Fruit fly (Drosophila melanogaster): Measurements from ENCODE around the gene Cow.

Gene Cow

dm6 chr3R:23157664-23158151 lies 45.2 kb upstream of the Cow start, which contains the start of gene unk:
Gene unk (minus strand): TSS chr3R:23157862.
- TF ChIP-seq esn (GFP tag; optimal IDR thresholded peaks at IDR 0.05) (peak; percentile 33), Smox (GFP tag; optimal IDR thresholded peaks at IDR 0.05) (no peak), Eip78C (GFP tag) (peak; percentile 60), CG3032 (tag; optimal IDR thresholded peaks at IDR 0.05) (peak; percentile 9), svp (GFP tag) (peak; percentile 63)

dm6 chr3R:23156865-23157515 lies 44.5 kb upstream of the Cow start:
- peak; percentile 93 for TF ChIP-seq svp (GFP tag)
- no peak for TF ChIP-seq esn (GFP tag; optimal IDR thresholded peaks at IDR 0.05)
- no peak for TF ChIP-seq Ets21C (GFP tag; optimal IDR thresholded peaks at IDR 0.05)
- TF ChIP-seq Gug (GFP tag; IDR thresholded peaks at IDR 0.05), result 0 out of 2 replicates have a peak, but pooled peaks have one; percentile 24
- no peak for TF ChIP-seq topi (GFP tag; optimal IDR thresholded peaks at IDR 0.05)
- no peak for TF ChIP-seq pdm3 (GFP tag; optimal IDR thresholded peaks at IDR 0.05)
- TF ChIP-seq CG6163 (GFP tag; IDR thresholded peaks at IDR 0.05), result peak; percentile 67
- TF ChIP-seq CG8119 (GFP tag; IDR thresholded peaks at IDR 0.05), result peak; percentile 49; the same call in 2 of the 3 replicates
- TF ChIP-seq CG6854 (GFP tag; optimal IDR thresholded peaks at IDR 0.05), result peak; percentile 50
- TF ChIP-seq Hr38 (GFP tag; optimal IDR thresholded peaks at IDR 0.05), result no peak
- no peak for TF ChIP-seq CG4318 (GFP tag; optimal IDR thresholded peaks at IDR 0.05)
- TF ChIP-seq Eip93F (GFP tag; optimal IDR thresholded peaks at IDR 0.05), result no peak
- TF ChIP-seq fd85E (GFP tag; optimal IDR thresholded peaks at IDR 0.05), result peak; percentile 5
- no peak for TF ChIP-seq CG9139 (GFP tag; optimal IDR thresholded peaks at IDR 0.05)
- TF ChIP-seq net (GFP tag; optimal IDR thresholded peaks at IDR 0.05), result no peak
- no peak for TF ChIP-seq cyc (GFP tag; optimal IDR thresholded peaks at IDR 0.05)
- TF ChIP-seq CG10631 (GFP tag; optimal IDR thresholded peaks at IDR 0.05), result no peak
- no peak for TF ChIP-seq lz (GFP tag; optimal IDR thresholded peaks at IDR 0.05)
- no peak for TF ChIP-seq Eip75B (GFP tag; optimal IDR thresholded peaks at IDR 0.05)
- TF ChIP-seq CG34406 (GFP tag; optimal IDR thresholded peaks at IDR 0.05), result no peak
- peak; percentile 6 for TF ChIP-seq fd59A (GFP tag; optimal IDR thresholded peaks at IDR 0.05)
- peak; percentile 14 for TF ChIP-seq CG3919 (GFP tag; optimal IDR thresholded peaks at IDR 0.05)
- TF ChIP-seq eg (GFP tag; IDR thresholded peaks at IDR 0.05), result no peak; the same call in 2 of the 3 replicates
- TF ChIP-seq CG10669 (GFP tag; optimal IDR thresholded peaks at IDR 0.05), result no peak
- TF ChIP-seq CG6276 (GFP tag; optimal IDR thresholded peaks at IDR 0.05), result peak; percentile 49
- no peak for TF ChIP-seq Lpt (GFP tag; optimal IDR thresholded peaks at IDR 0.05)
- peak; percentile 95 for TF ChIP-seq Blimp-1 (GFP tag; optimal IDR thresholded peaks at IDR 0.05)
- peak; percentile 91 for TF ChIP-seq fkh (GFP tag; optimal IDR thresholded peaks at IDR 0.05)
- no peak for TF ChIP-seq Hr39 (GFP tag; optimal IDR thresholded peaks at IDR 0.05)
- no peak for TF ChIP-seq Met (GFP tag; optimal IDR thresholded peaks at IDR 0.05)
- TF ChIP-seq OdsH (GFP tag; optimal IDR thresholded peaks at IDR 0.05), result no peak
- TF ChIP-seq Hr4 (GFP tag; optimal IDR thresholded peaks at IDR 0.05), result no peak
- TF ChIP-seq Ets96B (tag; optimal IDR thresholded peaks at IDR 0.05), result peak; percentile 29
- TF ChIP-seq CG11294 (GFP tag; IDR thresholded peaks at IDR 0.05), result no peak
- no peak for TF ChIP-seq Smox (GFP tag; optimal IDR thresholded peaks at IDR 0.05)
- peak; percentile 7 for TF ChIP-seq achi (GFP tag; optimal IDR thresholded peaks at IDR 0.05)
- TF ChIP-seq ss (GFP tag; optimal IDR thresholded peaks at IDR 0.05), result peak; percentile 60 to 75
- no peak for TF ChIP-seq vri (GFP tag; optimal IDR thresholded peaks at IDR 0.05)
- peak; percentile 92 for TF ChIP-seq CG8319 (GFP tag; optimal IDR thresholded peaks at IDR 0.05)
- no peak for TF ChIP-seq Sox14 (GFP tag; optimal IDR thresholded peaks at IDR 0.05)
- TF ChIP-seq CG32006 (GFP tag; optimal IDR thresholded peaks at IDR 0.05), result peak; percentile 29
- TF ChIP-seq Sox102F (GFP tag; optimal IDR thresholded peaks at IDR 0.05), result no peak
- TF ChIP-seq CG11902 (GFP tag; optimal IDR thresholded peaks at IDR 0.05), result no peak
- TF ChIP-seq CG11762 (GFP tag; optimal IDR thresholded peaks at IDR 0.05; ENCODE audit: insufficient read depth), result no peak
- TF ChIP-seq CG15336 (GFP tag; IDR thresholded peaks at IDR 0.05), result no peak
- TF ChIP-seq CG6808 (GFP tag; optimal IDR thresholded peaks at IDR 0.05), result peak; percentile 45
- no peak for TF ChIP-seq acj6 (GFP tag; optimal IDR thresholded peaks at IDR 0.05)
- peak; percentile 33 for TF ChIP-seq CG3032 (tag; optimal IDR thresholded peaks at IDR 0.05)

Measured in whole organism, prepupa.